Fruit fly (Drosophila melanogaster): Measurements from ENCODE around the gene santa-maria.

The santa-maria gene

dm6 chr2L:7466304-7466703 is 15.3 kb upstream of the santa-maria start, which contains the start of gene CG6055:
CG6055 (plus strand) TSS chr2L:7466543.
- TF ChIP-seq Sin3A (optimal IDR thresholded peaks at IDR 0.05) (no peak), h (optimal IDR thresholded peaks at IDR 0.05) (no peak), ttk (optimal IDR thresholded peaks at IDR 0.05) (no peak), Myc (optimal IDR thresholded peaks at IDR 0.05) (no peak), psq (optimal IDR thresholded peaks at IDR 0.05) (no peak), insv (optimal IDR thresholded peaks at IDR 0.05) (no peak)

DNA sequence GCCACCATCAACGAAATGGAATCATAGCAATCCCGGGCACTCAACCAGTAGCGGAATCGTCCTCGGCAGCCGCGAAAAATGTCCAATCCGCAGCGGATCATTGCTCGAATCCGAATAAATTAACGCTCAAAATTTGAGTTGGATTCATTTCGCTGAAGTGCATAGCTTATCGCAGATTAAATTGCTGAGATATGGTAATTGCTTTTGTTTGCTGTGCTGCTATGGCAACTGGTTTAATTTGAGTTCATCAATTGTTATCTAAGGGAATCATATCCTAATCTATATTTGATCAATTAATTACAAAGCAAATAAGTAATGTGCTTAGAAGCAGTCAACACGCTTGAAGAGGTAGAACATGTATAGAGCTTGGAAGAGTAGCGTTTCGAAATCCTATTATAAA is 11.1 kb upstream of the santa-maria start, which contains the start of gene Gr28b:
TSS of gene Gr28b (minus strand) at position 101 of the 400 bp plus-strand sequence.
- TF ChIP-seq psq (optimal IDR thresholded peaks at IDR 0.05) (no peak), ttk (optimal IDR thresholded peaks at IDR 0.05) (no peak), insv (optimal IDR thresholded peaks at IDR 0.05) (no peak), h (optimal IDR thresholded peaks at IDR 0.05) (no peak), Myc (optimal IDR thresholded peaks at IDR 0.05) (no peak), Sin3A (optimal IDR thresholded peaks at IDR 0.05) (no peak)

dm6 chr2L:7454112-7454511 is 3.1 kb upstream of the santa-maria start, which contains the start of gene Gr28a:
Gr28a (minus strand) TSS chr2L:7454212.
- TF ChIP-seq h (optimal IDR thresholded peaks at IDR 0.05) (no peak), Sin3A (optimal IDR thresholded peaks at IDR 0.05) (no peak), ttk (optimal IDR thresholded peaks at IDR 0.05) (no peak), Myc (optimal IDR thresholded peaks at IDR 0.05) (no peak), insv (optimal IDR thresholded peaks at IDR 0.05) (no peak), psq (optimal IDR thresholded peaks at IDR 0.05) (no peak)

dm6 chr2L:7452093-7452492 is 1.0 kb upstream of the santa-maria start:
- TF ChIP-seq Sin3A (optimal IDR thresholded peaks at IDR 0.05): no peak
- no peak for TF ChIP-seq ttk (optimal IDR thresholded peaks at IDR 0.05)
- TF ChIP-seq insv (optimal IDR thresholded peaks at IDR 0.05): no peak
- no peak for TF ChIP-seq Myc (optimal IDR thresholded peaks at IDR 0.05)
- TF ChIP-seq h (optimal IDR thresholded peaks at IDR 0.05): no peak
- no peak for TF ChIP-seq psq (optimal IDR thresholded peaks at IDR 0.05)

DNA sequence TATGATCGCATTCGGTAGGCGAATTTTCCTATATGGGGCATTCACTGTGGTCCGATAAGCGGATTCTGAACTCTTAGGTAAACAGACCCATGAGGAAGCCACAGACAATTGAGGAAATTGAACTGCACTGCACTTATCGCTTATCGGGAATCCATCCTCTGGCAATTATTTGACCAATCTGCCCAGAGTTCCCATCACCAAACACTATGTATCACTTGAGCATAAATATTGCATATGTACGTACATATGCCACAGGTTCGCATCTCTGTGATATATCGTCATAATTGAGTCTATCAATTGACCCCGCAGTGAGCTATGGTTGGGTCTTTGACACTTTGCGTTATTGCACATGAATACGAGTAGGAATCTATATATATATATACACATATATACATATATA is 2.7 kb downstream of the santa-maria start:
- no peak for TF ChIP-seq Myc (optimal IDR thresholded peaks at IDR 0.05)
- TF ChIP-seq insv (optimal IDR thresholded peaks at IDR 0.05): no peak
- no peak for TF ChIP-seq psq (optimal IDR thresholded peaks at IDR 0.05)
- no peak for TF ChIP-seq Sin3A (optimal IDR thresholded peaks at IDR 0.05)
- TF ChIP-seq h (optimal IDR thresholded peaks at IDR 0.05): no peak
- no peak for TF ChIP-seq ttk (optimal IDR thresholded peaks at IDR 0.05)

- no peak for TF ChIP-seq Sin3A (optimal IDR thresholded peaks at IDR 0.05)
- no peak for TF ChIP-seq ttk (optimal IDR thresholded peaks at IDR 0.05)
- TF ChIP-seq h (optimal IDR thresholded peaks at IDR 0.05): no peak
- no peak for TF ChIP-seq psq (optimal IDR thresholded peaks at IDR 0.05)
- TF ChIP-seq Myc (optimal IDR thresholded peaks at IDR 0.05): no peak
- no peak for TF ChIP-seq insv (optimal IDR thresholded peaks at IDR 0.05)
Measured at dm6 chr2L:7447820-7448219, 3.2 kb downstream of the santa-maria start.

DNA sequence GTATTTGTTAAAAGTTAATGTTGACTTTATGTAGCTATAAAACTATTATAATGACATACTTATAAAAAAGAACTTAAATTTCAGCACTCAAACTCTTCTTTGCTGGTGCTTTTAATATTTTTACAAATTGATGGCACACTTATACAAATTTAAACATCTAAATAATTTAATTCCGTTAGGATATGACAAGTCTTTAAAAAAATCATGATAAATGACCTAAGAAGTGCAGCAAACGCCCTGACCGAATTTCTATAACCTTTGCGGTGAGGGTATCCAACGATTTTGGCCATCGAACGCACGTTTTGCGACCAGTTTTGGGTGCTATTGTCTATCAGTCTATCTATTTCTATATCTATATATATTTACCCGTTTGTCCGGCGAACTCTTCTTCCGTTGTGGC is 8.1 kb downstream of the santa-maria start:
- TF ChIP-seq psq (optimal IDR thresholded peaks at IDR 0.05) (no peak), Myc (optimal IDR thresholded peaks at IDR 0.05) (no peak), Sin3A (optimal IDR thresholded peaks at IDR 0.05) (no peak), ttk (optimal IDR thresholded peaks at IDR 0.05) (no peak), h (optimal IDR thresholded peaks at IDR 0.05) (no peak), insv (optimal IDR thresholded peaks at IDR 0.05) (no peak)

dm6 chr2L:7442106-7442505 is 8.9 kb downstream of the santa-maria start:
- TF ChIP-seq ttk (optimal IDR thresholded peaks at IDR 0.05): no peak
- TF ChIP-seq Myc (optimal IDR thresholded peaks at IDR 0.05): no peak
- no peak for TF ChIP-seq insv (optimal IDR thresholded peaks at IDR 0.05)
- TF ChIP-seq psq (optimal IDR thresholded peaks at IDR 0.05): no peak
- no peak for TF ChIP-seq Sin3A (optimal IDR thresholded peaks at IDR 0.05)
- no peak for TF ChIP-seq h (optimal IDR thresholded peaks at IDR 0.05)

DNA sequence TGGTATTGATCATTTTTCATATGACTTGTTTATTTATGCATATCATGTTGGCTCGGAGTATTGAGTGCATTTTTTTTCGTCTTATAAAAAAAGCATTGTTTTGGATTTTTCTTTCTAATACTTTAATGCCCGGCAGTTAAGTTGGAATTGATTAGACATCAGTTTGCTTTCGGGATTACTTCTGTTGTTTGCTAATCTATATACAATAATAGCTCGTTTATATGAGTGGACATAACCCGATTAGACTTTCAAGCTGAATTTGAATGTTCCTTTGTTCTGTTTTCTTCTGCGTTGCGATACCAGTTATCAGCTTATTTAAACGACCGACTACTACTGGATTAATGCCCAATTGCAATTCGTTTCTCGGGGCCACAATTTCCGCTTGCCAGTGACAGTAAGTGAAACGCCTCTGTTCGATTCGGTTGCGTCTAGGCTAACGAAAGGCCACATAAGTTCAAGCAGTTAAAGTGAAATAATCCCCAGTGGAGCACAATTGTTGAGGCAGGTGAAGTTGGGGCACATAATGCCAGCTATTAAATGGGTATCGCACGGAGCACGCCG is 10.5 kb downstream of the santa-maria start:
- TF ChIP-seq h (optimal IDR thresholded peaks at IDR 0.05) (no peak), psq (optimal IDR thresholded peaks at IDR 0.05) (no peak), Sin3A (optimal IDR thresholded peaks at IDR 0.05) (no peak), insv (optimal IDR thresholded peaks at IDR 0.05) (no peak), Myc (optimal IDR thresholded peaks at IDR 0.05) (no peak), ttk (optimal IDR thresholded peaks at IDR 0.05) (no peak)

dm6 chr2L:7438505-7438904 is 12.5 kb downstream of the santa-maria start:
- TF ChIP-seq psq (optimal IDR thresholded peaks at IDR 0.05): no peak
- no peak for TF ChIP-seq ttk (optimal IDR thresholded peaks at IDR 0.05)
- TF ChIP-seq Sin3A (optimal IDR thresholded peaks at IDR 0.05): no peak
- TF ChIP-seq Myc (optimal IDR thresholded peaks at IDR 0.05): no peak
- no peak for TF ChIP-seq h (optimal IDR thresholded peaks at IDR 0.05)
- TF ChIP-seq insv (optimal IDR thresholded peaks at IDR 0.05): no peak

DNA sequence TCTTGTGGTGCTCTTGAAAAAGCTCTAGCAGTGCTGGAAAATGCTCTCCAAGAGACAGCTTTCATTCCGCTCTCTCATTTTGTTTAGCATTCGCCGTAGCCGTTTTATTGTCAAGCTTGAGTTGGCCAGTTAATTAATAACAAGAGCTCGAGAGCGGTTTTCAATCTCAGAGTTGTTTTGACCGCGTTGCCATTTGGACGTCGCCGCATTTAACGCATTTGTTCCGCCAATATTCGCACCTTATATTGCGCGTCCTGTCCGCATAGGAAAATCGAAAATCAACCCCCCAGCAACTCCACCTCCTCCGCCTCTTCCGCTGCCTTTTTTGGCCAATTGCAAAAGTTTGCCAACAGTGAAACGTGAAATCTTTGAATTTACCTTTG is 13.7 kb downstream of the santa-maria start, which contains the start of gene CG5973:
TSS of gene CG5973 (plus strand) at position 168 of the 383 bp plus-strand sequence.
- TF ChIP-seq Sin3A (optimal IDR thresholded peaks at IDR 0.05) (no peak), h (optimal IDR thresholded peaks at IDR 0.05) (no peak), Myc (optimal IDR thresholded peaks at IDR 0.05) (no peak), ttk (optimal IDR thresholded peaks at IDR 0.05) (no peak), psq (optimal IDR thresholded peaks at IDR 0.05) (no peak), insv (optimal IDR thresholded peaks at IDR 0.05) (no peak)

DNA sequence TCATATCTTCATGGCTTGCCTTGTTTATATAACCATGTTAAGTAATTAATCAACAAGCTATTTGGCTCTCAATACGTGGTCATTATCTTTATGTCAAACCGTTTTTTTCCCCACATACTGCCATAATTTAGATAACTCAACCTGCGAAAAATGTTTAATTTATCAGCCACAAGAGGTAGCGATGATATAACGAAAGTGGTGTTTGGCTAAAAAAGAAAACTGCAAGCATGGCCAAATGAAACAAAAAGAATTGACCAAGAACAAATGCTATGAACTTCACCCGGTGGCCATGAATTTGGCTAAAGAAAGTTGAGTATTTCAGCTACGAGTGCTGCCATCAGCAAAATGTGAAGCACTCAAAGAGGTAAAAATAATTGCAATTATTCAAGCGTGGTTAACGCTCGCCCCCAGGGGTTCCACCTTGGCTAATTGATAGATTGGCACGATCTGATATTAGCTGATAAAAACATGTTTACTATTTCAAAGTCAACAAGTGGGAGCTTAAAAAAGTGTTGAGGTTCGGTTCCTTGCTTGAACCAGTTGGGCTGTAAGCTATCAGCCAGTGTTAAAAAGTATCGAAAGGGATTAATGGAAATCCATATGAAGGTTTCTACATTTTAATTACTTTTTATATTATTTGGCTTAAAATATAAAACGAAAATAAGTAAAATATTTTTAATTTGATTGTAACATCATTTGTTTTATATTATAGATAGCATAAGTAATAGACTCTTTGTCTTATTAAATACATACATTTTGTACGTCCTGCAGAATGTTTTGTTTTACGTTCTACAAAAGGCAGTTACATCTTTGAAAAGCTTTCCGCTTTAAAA is 14.3 kb downstream of the santa-maria start:
- TF ChIP-seq ttk (optimal IDR thresholded peaks at IDR 0.05) (no peak), Sin3A (optimal IDR thresholded peaks at IDR 0.05) (no peak), psq (optimal IDR thresholded peaks at IDR 0.05) (no peak), Myc (optimal IDR thresholded peaks at IDR 0.05) (no peak), insv (optimal IDR thresholded peaks at IDR 0.05) (no peak), h (optimal IDR thresholded peaks at IDR 0.05) (no peak)

Data from Kc167 (cell line).